Worm (Caenorhabditis elegans): ENCODE data around the gene fdgt-1.

DNA sequence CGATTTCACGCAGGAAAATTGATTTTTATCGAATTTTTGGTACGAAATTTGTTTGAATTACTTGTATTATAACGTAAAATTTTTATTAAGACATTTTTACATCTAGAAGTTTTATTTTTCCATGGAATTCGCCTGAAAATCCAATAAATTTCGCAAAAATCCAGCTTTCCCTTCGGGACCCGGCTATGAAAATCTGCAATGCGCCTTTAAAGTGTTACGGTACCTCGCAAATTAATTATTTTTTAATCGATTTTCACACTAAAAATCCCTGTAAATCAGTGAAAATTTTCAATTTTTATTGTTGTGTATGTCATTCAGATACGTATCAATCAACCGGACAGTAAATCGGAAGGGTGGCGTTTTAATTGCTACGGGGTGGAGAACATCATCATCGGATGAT lies 3.4 kb upstream of the fdgt-1 start:
- TF ChIP-seq dao-5 (tag; optimal IDR thresholded peaks at IDR 0.05) (no peak), him-1 (tag; optimal IDR thresholded peaks at IDR 0.05) (no peak)

All from whole organism, L4/young adult.